Fruit fly (Drosophila melanogaster) whole organism, wandering third instar larva: ENCODE data around the gene CG42578.

Experiments
- Abd-B ChIP-seq: fragments of >200 bp; optimal IDR thresholded peaks from 2 replicates; lab custom pipeline; 2017; ENCODE audit warnings: missing biosample characterization, missing genetic modification characterization
- CG32264 ChIP-seq: fragments of 200-800 bp; sonication (Bioruptor generic); optimal IDR thresholded peaks from 2 replicates; lab custom pipeline; 2016; ENCODE audit warnings: missing biosample characterization, missing genetic modification characterization
- CG9705 ChIP-seq: fragments of 200-800 bp; sonication (Bioruptor generic); optimal IDR thresholded peaks from 2 replicates; lab custom pipeline; 2018; ENCODE audit warnings: missing biosample characterization, mild to moderate bottlenecking, missing genetic modification characterization
- Dfd ChIP-seq: fragments of >200 bp; optimal IDR thresholded peaks from 2 replicates; lab custom pipeline; 2017; ENCODE audit warnings: missing biosample characterization, missing genetic modification characterization
- Dif ChIP-seq: fragments of 200-275, 200-300 bp; sonication (Bioruptor generic); optimal IDR thresholded peaks from 2 replicates; lab custom pipeline; 2018; ENCODE audit warnings: missing biosample characterization, missing genetic modification characterization; ENCODE audit not compliant: partially characterized antibody
- GATAd ChIP-seq: sonication (Bioruptor generic); optimal IDR thresholded peaks from 2 replicates; lab custom pipeline; 2016; ENCODE audit warnings: missing biosample characterization, missing genetic modification characterization
- HLH106 ChIP-seq: fragments of 200-800 bp; optimal IDR thresholded peaks from 3 replicates; lab custom pipeline; 2019; ENCODE audit warnings: missing biosample characterization, mild to moderate bottlenecking, missing genetic modification characterization, moderate library complexity
- Hnf4 ChIP-seq: fragments of 200-800 bp; sonication (Bioruptor generic); optimal IDR thresholded peaks from 2 replicates; lab custom pipeline; 2016; ENCODE audit warnings: missing biosample characterization, mild to moderate bottlenecking, missing genetic modification characterization
- Hr78 ChIP-seq: fragments of >200 bp; optimal IDR thresholded peaks from 2 replicates; lab custom pipeline; 2017; ENCODE audit warnings: missing biosample characterization, missing genetic modification characterization
- Hr83 ChIP-seq: fragments of 200-300 bp; sonication (Bioruptor generic); optimal IDR thresholded peaks from 2 replicates; lab custom pipeline; 2016; ENCODE audit warnings: missing biosample characterization, mild to moderate bottlenecking, missing genetic modification characterization, moderate library complexity; ENCODE audit not compliant: poor library complexity, severe bottlenecking
- Jra ChIP-seq: sonication (Bioruptor generic); optimal IDR thresholded peaks from 2 replicates; lab custom pipeline; 2016; ENCODE audit warnings: missing biosample characterization, missing genetic modification characterization
- Mio ChIP-seq: sonication (Bioruptor generic); optimal IDR thresholded peaks from 2 replicates; lab custom pipeline; 2016; ENCODE audit warnings: missing biosample characterization, missing genetic modification characterization
- Myc ChIP-seq: fragments of >200 bp; optimal IDR thresholded peaks from 2 replicates; lab custom pipeline; 2017
- N ChIP-seq: fragments of >200 bp; optimal IDR thresholded peaks from 2 replicates; lab custom pipeline; 2018; ENCODE audit warnings: missing biosample characterization, missing external identifiers, missing genetic modification characterization
- OdsH ChIP-seq: fragments of 200-800 bp; sonication (Bioruptor generic); optimal IDR thresholded peaks from 2 replicates; lab custom pipeline; 2016; ENCODE audit warnings: missing biosample characterization, mild to moderate bottlenecking, missing genetic modification characterization
- Rel ChIP-seq, 2 experiments: fragments of 200-800 bp; sonication (Bioruptor generic) in 1 of 2; optimal IDR thresholded peaks; 2 replicates in 1 of 2; 3 replicates in 1 of 2; lab custom pipeline; 2016 to 2019; ENCODE audit warnings: mild to moderate bottlenecking in 2 of 2, missing biosample characterization in 2 of 2, missing genetic modification characterization in 2 of 2, moderate library complexity in 1 of 2
- Sp1 ChIP-seq: fragments of 200-800 bp; sonication (Bioruptor generic); optimal IDR thresholded peaks from 3 replicates; lab custom pipeline; 2019; ENCODE audit warnings: missing biosample characterization, mild to moderate bottlenecking, missing genetic modification characterization, moderate library complexity
- Vsx2 ChIP-seq: fragments of 200-300, 225-300 bp; sonication (Bioruptor generic); optimal IDR thresholded peaks from 2 replicates; lab custom pipeline; 2018; ENCODE audit warnings: missing biosample characterization, missing genetic modification characterization; ENCODE audit not compliant: partially characterized antibody
- br ChIP-seq: fragments of 200-800 bp; sonication (Bioruptor generic); optimal IDR thresholded peaks from 2 replicates; lab custom pipeline; 2016; ENCODE audit warnings: missing biosample characterization, missing genetic modification characterization
- brk ChIP-seq: fragments of 200-800 bp; sonication (Bioruptor generic); optimal IDR thresholded peaks from 2 replicates; lab custom pipeline; 2016; ENCODE audit warnings: missing biosample characterization, mild to moderate bottlenecking, missing genetic modification characterization
- dmrt93B ChIP-seq: fragments of 200-800 bp; sonication (Bioruptor generic); optimal IDR thresholded peaks from 2 replicates; lab custom pipeline; 2018; ENCODE audit warnings: missing biosample characterization, mild to moderate bottlenecking, missing genetic modification characterization
- dsf ChIP-seq: sonication (Bioruptor generic); optimal IDR thresholded peaks from 2 replicates; lab custom pipeline; 2016; ENCODE audit warnings: missing biosample characterization, missing genetic modification characterization, borderline replicate concordance
- ey ChIP-seq: fragments of 200-800 bp; sonication (Bioruptor generic); optimal IDR thresholded peaks from 2 replicates; lab custom pipeline; 2016; ENCODE audit warnings: missing biosample characterization, missing genetic modification characterization
- foxo ChIP-seq, 2 experiments: fragments of 200-800 bp; sonication (Bioruptor generic); optimal IDR thresholded peaks; 2 replicates in 1 of 2; 3 replicates in 1 of 2; lab custom pipeline; 2016 to 2017; ENCODE audit warnings: missing biosample characterization in 2 of 2, missing genetic modification characterization in 2 of 2
- fru ChIP-seq: fragments of 200-800 bp; sonication (Bioruptor generic); optimal IDR thresholded peaks from 3 replicates; lab custom pipeline; 2016; ENCODE audit warnings: missing biosample characterization, mild to moderate bottlenecking, missing genetic modification characterization
- pan ChIP-seq: fragments of >200 bp; optimal IDR thresholded peaks from 2 replicates; lab custom pipeline; 2017
- psq ChIP-seq: fragments of 200-800 bp; sonication (Bioruptor generic); optimal IDR thresholded peaks from 3 replicates; lab custom pipeline; 2017; ENCODE audit warnings: missing biosample characterization, mild to moderate bottlenecking, missing genetic modification characterization, moderate library complexity
- rgr ChIP-seq: fragments of 200-800 bp; sonication (Bioruptor generic); optimal IDR thresholded peaks from 3 replicates; lab custom pipeline; 2016; ENCODE audit warnings: missing biosample characterization, mild to moderate bottlenecking, missing genetic modification characterization
- sage ChIP-seq: fragments of 200-800 bp; sonication (Bioruptor generic); optimal IDR thresholded peaks from 2 replicates; lab custom pipeline; 2016; ENCODE audit warnings: missing biosample characterization, mild to moderate bottlenecking, missing genetic modification characterization
- sv ChIP-seq: fragments of 200-800 bp; sonication (Bioruptor generic); optimal IDR thresholded peaks from 3 replicates; lab custom pipeline; 2016; ENCODE audit warnings: missing biosample characterization, missing genetic modification characterization
- tai ChIP-seq: sonication (Bioruptor generic); optimal IDR thresholded peaks from 2 replicates; lab custom pipeline; 2016; ENCODE audit warnings: missing biosample characterization, missing genetic modification characterization
- woc ChIP-seq: sonication (Bioruptor generic); optimal IDR thresholded peaks from 2 replicates; lab custom pipeline; 2016; ENCODE audit warnings: missing biosample characterization, mild to moderate bottlenecking, missing genetic modification characterization

The CG42578 gene

dm6 chrX:20448828-20449427, 2.8 kb downstream of the CG42578 start, which contains the start of gene tbc:
TSS of gene tbc (plus strand) at chrX:20449331.
- peak; percentile 51 for TF ChIP-seq Myc (lab: Kevin White, UChicago)
- no peak for TF ChIP-seq CG9705 (GFP tag; lab: Kevin White, UChicago)

DNA sequence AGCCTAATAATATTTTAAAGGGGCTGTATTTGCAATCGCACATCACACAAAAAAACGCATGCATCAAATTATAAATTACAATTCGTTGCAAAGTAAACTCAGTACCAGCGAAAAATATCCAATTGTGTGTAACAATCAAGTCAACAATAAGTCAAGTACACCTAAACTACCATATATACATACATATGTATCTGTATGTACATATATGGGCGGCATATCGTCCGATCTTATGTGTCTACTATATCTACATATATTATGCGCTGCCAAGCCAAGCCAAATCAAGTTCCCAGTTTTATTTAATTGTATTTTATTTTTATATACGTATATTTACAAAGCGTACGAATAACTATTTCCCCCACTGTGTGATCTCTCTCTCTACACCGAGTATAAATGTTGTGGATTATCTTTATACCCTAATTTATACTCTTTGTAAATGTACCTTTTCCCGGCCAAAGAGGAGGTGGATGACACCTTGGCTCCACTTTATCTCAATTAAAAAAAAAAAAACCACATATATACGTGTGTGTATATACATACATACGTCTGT, 20.3 kb downstream of the CG42578 start:
- TF ChIP-seq Hr78 (no peak), br (GFP tag; lab: Kevin White, UChicago) (no peak), psq (GFP tag; lab: Kevin White, UChicago) (no peak), Rel (GFP tag; optimal IDR thresholded peaks at IDR 0.05; lab: Kevin White, UChicago) (no peak), Rel (tag; optimal IDR thresholded peaks at IDR 0.05; lab: Kevin White, UChicago) (no peak), pan (no peak), CG32264 (GFP tag; lab: Kevin White, UChicago) (no peak), dsf (GFP tag; lab: Kevin White, UChicago) (no peak), HLH106 (no peak), foxo (GFP tag; optimal IDR thresholded peaks at IDR 0.05; lab: Kevin White, UChicago) (no peak), Sp1 (GFP tag; lab: Kevin White, UChicago) (no peak), Vsx2 (GFP tag; lab: Kevin White, UChicago) (no peak), sv (GFP tag; lab: Kevin White, UChicago) (no peak), Dif (GFP tag; lab: Kevin White, UChicago) (no peak), fru (GFP tag; lab: Kevin White, UChicago) (no peak), Jra (GFP tag; lab: Kevin White, UChicago) (no peak), brk (no peak), Abd-B (GFP tag; lab: Kevin White, UChicago) (no peak)
- TF ChIP-seq, all 38 proteins: peak for 0

DNA sequence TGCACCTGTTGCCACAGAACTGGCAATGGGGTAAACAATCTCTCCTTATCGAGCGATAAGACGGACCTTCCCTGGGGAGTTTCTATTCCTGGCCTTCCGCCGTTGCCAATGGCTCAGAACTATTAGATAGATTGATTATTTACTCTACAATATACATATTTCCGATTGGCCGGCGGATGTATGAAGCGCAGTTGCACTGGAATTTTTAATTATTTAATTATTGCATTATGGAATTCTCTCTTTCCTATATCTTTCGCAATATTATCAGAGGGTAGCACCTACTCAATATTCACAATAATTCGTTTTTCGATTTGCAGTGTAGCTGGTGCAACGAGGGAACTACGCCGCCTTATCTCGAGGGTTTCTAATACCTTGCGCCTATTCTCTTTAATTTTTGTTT, 21.0 kb downstream of the CG42578 start, which contains the start of gene GstT3:
Gene GstT3 (plus strand): TSS at position 301 of the 400 bp plus-strand sequence.
- TF ChIP-seq Myc (lab: Kevin White, UChicago) (no peak), N (GFP tag; lab: Kevin White, UChicago) (no peak), brk (no peak), tai (GFP tag; lab: Kevin White, UChicago) (no peak), dmrt93B (GFP tag; lab: Kevin White, UChicago) (no peak), Jra (GFP tag; lab: Kevin White, UChicago) (no peak), Hnf4 (GFP tag; lab: Kevin White, UChicago) (no peak), fru (GFP tag; lab: Kevin White, UChicago) (no peak), sage (GFP tag; lab: Kevin White, UChicago) (no peak), Hr83 (GFP tag; lab: Kevin White, UChicago) (no peak), CG9705 (GFP tag; lab: Kevin White, UChicago) (no peak), Vsx2 (GFP tag; lab: Kevin White, UChicago) (no peak)

dm6 chrX:20468192-20468591, 22.0 kb downstream of the CG42578 start:
- TF ChIP-seq psq (GFP tag; lab: Kevin White, UChicago) (no peak), brk (no peak), N (GFP tag; lab: Kevin White, UChicago) (no peak), Abd-B (GFP tag; lab: Kevin White, UChicago) (no peak), woc (GFP tag; lab: Kevin White, UChicago) (no peak), HLH106 (no peak), fru (GFP tag; lab: Kevin White, UChicago) (no peak), sage (GFP tag; lab: Kevin White, UChicago) (no peak), OdsH (GFP tag; lab: Kevin White, UChicago) (no peak), CG9705 (GFP tag; lab: Kevin White, UChicago) (no peak), Myc (lab: Kevin White, UChicago) (no peak), GATAd (GFP tag; lab: Kevin White, UChicago) (no peak), Dfd (no peak), sv (GFP tag; lab: Kevin White, UChicago) (no peak), ey (GFP tag; lab: Kevin White, UChicago) (no peak), rgr (GFP tag; lab: Kevin White, UChicago) (no peak), Mio (GFP tag; lab: Kevin White, UChicago) (no peak)
